Worm (Caenorhabditis elegans) whole organism, late embryonic: ENCODE measurements around the gene F56D2.3.

Source experiments
- C08G9.2 ChIP-seq: sonication (generic microtip); optimal IDR thresholded peaks from 2 replicates; lab custom pipeline; 2016; ENCODE audit warnings: mild to moderate bottlenecking, missing genetic modification characterization, moderate library complexity, missing compliant biosample characterization
- C38D4.7 ChIP-seq: fragments of 200-800 bp; sonication (Bioruptor generic); optimal IDR thresholded peaks from 2 replicates; lab custom pipeline; 2018; ENCODE audit warnings: mild to moderate bottlenecking, missing genetic modification characterization, moderate library complexity, missing compliant biosample characterization
- T23F11.4 ChIP-seq: fragments of 200-800 bp; sonication (Bioruptor generic); optimal IDR thresholded peaks from 2 replicates; lab custom pipeline; 2018; ENCODE audit warnings: mild to moderate bottlenecking, missing genetic modification characterization, missing compliant biosample characterization
- ahr-1 ChIP-seq: sonication (generic microtip); optimal IDR thresholded peaks from 2 replicates; lab custom pipeline; 2016; ENCODE audit warnings: missing genetic modification characterization, missing compliant biosample characterization
- ama-1 ChIP-seq: fragments of 150-350 bp; optimal IDR thresholded peaks from 2 replicates; lab custom pipeline; 2014
- ceh-19 ChIP-seq: fragments of 200-800 bp; sonication (Bioruptor generic); optimal IDR thresholded peaks from 2 replicates; lab custom pipeline; 2018; ENCODE audit warnings: mild to moderate bottlenecking, missing genetic modification characterization, missing compliant biosample characterization
- ceh-22 ChIP-seq: sonication (generic microtip); optimal IDR thresholded peaks from 2 replicates; lab custom pipeline; 2017; ENCODE audit warnings: missing biosample characterization, missing genetic modification characterization
- ceh-34 ChIP-seq: sonication (generic microtip); optimal IDR thresholded peaks from 2 replicates; lab custom pipeline; 2016; ENCODE audit warnings: mild to moderate bottlenecking, missing genetic modification characterization, missing compliant biosample characterization
- ceh-45 ChIP-seq: fragments of 200-800 bp; sonication (Bioruptor generic); IDR thresholded peaks from 2 replicates; pipeline ENCODE4 v1.3.6; 2022; ENCODE audit warnings: missing genetic modification reagents, missing genetic modification characterization, missing compliant biosample characterization
- ceh-48 ChIP-seq: sonication (generic microtip); optimal IDR thresholded peaks from 2 replicates; lab custom pipeline; 2016; ENCODE audit warnings: missing genetic modification characterization, inconsistent platforms, missing compliant biosample characterization
- ceh-9 ChIP-seq: sonication (generic microtip); optimal IDR thresholded peaks from 2 replicates; lab custom pipeline; 2016; ENCODE audit warnings: mild to moderate bottlenecking, missing genetic modification characterization, inconsistent platforms, missing compliant biosample characterization
- elt-2 ChIP-seq: sonication (generic microtip); optimal IDR thresholded peaks from 2 replicates; lab custom pipeline; 2016; ENCODE audit warnings: missing genetic modification reagents, missing genetic modification characterization, missing compliant biosample characterization
- ets-4 ChIP-seq: sonication (generic microtip); optimal IDR thresholded peaks from 2 replicates; lab custom pipeline; 2016; ENCODE audit warnings: missing genetic modification characterization, missing compliant biosample characterization
- eyg-1 ChIP-seq: sonication (generic microtip); optimal IDR thresholded peaks from 2 replicates; lab custom pipeline; 2016; ENCODE audit warnings: missing genotype, missing genetic modification characterization, missing compliant biosample characterization
- fkh-10 ChIP-seq: fragments of 150-350 bp; optimal IDR thresholded peaks from 2 replicates; lab custom pipeline; 2014; ENCODE audit warnings: missing biosample characterization, missing genetic modification reagents, missing genetic modification characterization
- hlh-15 ChIP-seq: sonication (generic microtip); optimal IDR thresholded peaks from 2 replicates; lab custom pipeline; 2016; ENCODE audit warnings: missing genetic modification characterization, missing compliant biosample characterization
- hlh-30 ChIP-seq: sonication (generic microtip); optimal IDR thresholded peaks from 2 replicates; lab custom pipeline; 2017; ENCODE audit warnings: antibody characterized with exemption, missing genetic modification characterization, missing compliant biosample characterization; ENCODE audit not compliant: insufficient read depth
- hlh-6 ChIP-seq: sonication (generic microtip); optimal IDR thresholded peaks from 2 replicates; lab custom pipeline; 2016; ENCODE audit warnings: missing genotype, missing genetic modification characterization, missing compliant biosample characterization
- madf-2 ChIP-seq: sonication (generic microtip); optimal IDR thresholded peaks from 2 replicates; lab custom pipeline; 2017; ENCODE audit warnings: missing genetic modification characterization, missing compliant biosample characterization
- nfya-1 ChIP-seq: sonication (generic microtip); optimal IDR thresholded peaks from 2 replicates; lab custom pipeline; 2017; ENCODE audit warnings: missing genetic modification characterization, mild to moderate bottlenecking, missing compliant biosample characterization, antibody characterized with exemption, moderate library complexity
- npax-4 ChIP-seq: sonication (generic microtip); optimal IDR thresholded peaks from 2 replicates; lab custom pipeline; 2016; ENCODE audit warnings: missing genetic modification characterization, missing compliant biosample characterization
- odd-2 ChIP-seq: sonication (generic microtip); optimal IDR thresholded peaks from 2 replicates; lab custom pipeline; 2017; ENCODE audit warnings: antibody characterized with exemption, mild to moderate bottlenecking, missing genetic modification characterization, missing compliant biosample characterization
- pag-3 ChIP-seq: sonication (generic microtip); optimal IDR thresholded peaks from 2 replicates; lab custom pipeline; 2016; ENCODE audit warnings: missing compliant biosample characterization, missing genetic modification characterization, borderline replicate concordance
- pat-9 ChIP-seq: fragments of 200-800 bp; sonication (Bioruptor generic); optimal IDR thresholded peaks from 2 replicates; lab custom pipeline; 2018; ENCODE audit warnings: mild to moderate bottlenecking, missing genetic modification characterization, moderate library complexity, missing compliant biosample characterization
- pax-1 ChIP-seq: fragments of 150-350 bp; optimal IDR thresholded peaks from 2 replicates; lab custom pipeline; 2014; ENCODE audit warnings: missing biosample characterization, missing genetic modification characterization
- rnt-1 ChIP-seq: sonication (generic microtip); optimal IDR thresholded peaks from 2 replicates; lab custom pipeline; 2016; ENCODE audit warnings: missing genetic modification characterization, missing compliant biosample characterization
- sdc-2 ChIP-seq: sonication (generic microtip); optimal IDR thresholded peaks from 2 replicates; lab custom pipeline; 2016; ENCODE audit warnings: missing genotype, missing genetic modification characterization, missing compliant biosample characterization
- sox-2 ChIP-seq: fragments of 200-800 bp; sonication (Bioruptor generic); IDR thresholded peaks from 2 replicates; pipeline ENCODE4 v1.3.6; 2022; ENCODE audit warnings: missing genetic modification reagents, missing genetic modification characterization, missing compliant biosample characterization
- ttx-3 ChIP-seq: sonication (generic microtip); optimal IDR thresholded peaks from 2 replicates; lab custom pipeline; 2016; ENCODE audit warnings: missing genetic modification reagents, missing genetic modification characterization, missing compliant biosample characterization
- unc-3 ChIP-seq, 2 experiments: fragments of 200-800 bp in 1 of 2; sonication (Bioruptor generic) in 1 of 2; sonication (generic microtip) in 1 of 2; conservative IDR thresholded peaks in 1 of 2; optimal IDR thresholded peaks in 1 of 2; 2 replicates each; pipeline versions ENCODE4 v1.3.6 to Lab custom; 2016 to 2022; ENCODE audit warnings: missing compliant biosample characterization in 2 of 2, missing genetic modification characterization in 2 of 2, missing genetic modification reagents in 1 of 2
- unc-55 ChIP-seq: sonication (generic microtip); optimal IDR thresholded peaks from 2 replicates; lab custom pipeline; 2017; ENCODE audit warnings: missing biosample characterization, missing genetic modification reagents, missing genetic modification characterization
- unc-86 ChIP-seq: sonication (generic microtip); optimal IDR thresholded peaks from 2 replicates; lab custom pipeline; 2016; ENCODE audit warnings: missing genetic modification characterization, missing compliant biosample characterization
- ztf-16 ChIP-seq: sonication (generic microtip); optimal IDR thresholded peaks from 2 replicates; lab custom pipeline; 2017; ENCODE audit warnings: missing genetic modification characterization, missing compliant biosample characterization

F56D2.3 gene

DNA sequence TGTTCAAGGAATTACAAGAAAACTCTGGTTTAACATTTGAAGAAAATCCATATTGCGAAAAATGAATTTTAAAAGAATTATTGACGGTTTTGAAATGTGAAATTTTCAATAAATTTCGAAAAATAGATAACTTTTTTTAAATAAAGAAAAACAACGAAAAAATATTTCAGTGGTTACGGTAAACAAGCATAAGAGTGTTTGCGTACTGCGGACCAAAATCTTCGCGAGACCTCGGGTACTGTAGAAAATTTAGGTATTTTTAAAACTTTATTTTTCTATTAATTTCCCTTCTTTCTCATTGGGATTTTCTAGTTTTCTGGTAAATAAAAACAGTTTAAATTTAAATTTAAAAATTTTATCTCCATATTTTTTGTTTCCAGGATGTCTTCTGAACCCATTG lies 19.3 kb downstream of the F56D2.3 start, which contains the start of gene xnd-1:
xnd-1 (plus strand) TSS at position 381 of the 400 bp plus-strand sequence.
- TF ChIP-seq sox-2 (GFP tag; lab: Robert Waterston, UW) (no peak), pat-9 (no peak), hlh-15 (no peak), ceh-34 (tag; lab: Kevin White, UChicago) (no peak), eyg-1 (no peak)

DNA sequence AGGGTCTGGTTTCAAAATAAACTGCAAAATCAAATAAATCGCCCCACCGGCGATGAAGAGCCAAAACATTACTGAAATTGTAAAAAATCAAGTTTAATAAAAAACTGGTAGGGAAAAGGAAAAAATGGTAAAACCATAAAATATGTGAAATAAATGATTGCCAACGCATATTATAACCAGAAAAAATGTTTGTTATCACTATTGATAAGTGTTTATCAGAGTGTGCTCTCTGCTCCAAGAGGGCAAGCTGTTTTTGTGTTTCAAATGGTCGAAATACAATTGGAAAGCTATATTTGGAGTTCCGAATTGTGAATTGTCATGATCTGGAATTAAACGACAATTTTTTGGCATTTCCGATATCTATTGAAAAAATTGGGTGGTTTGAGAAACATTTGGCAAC lies 25.5 kb downstream of the F56D2.3 start, which contains the start of gene C05D2.8:
C05D2.8 (minus strand) TSS at position 71 of the 400 bp plus-strand sequence.
- TF ChIP-seq elt-2 (tag; lab: Kevin White, UChicago) (peak; percentile 44), ets-4 (tag; lab: Kevin White, UChicago) (no peak)

DNA sequence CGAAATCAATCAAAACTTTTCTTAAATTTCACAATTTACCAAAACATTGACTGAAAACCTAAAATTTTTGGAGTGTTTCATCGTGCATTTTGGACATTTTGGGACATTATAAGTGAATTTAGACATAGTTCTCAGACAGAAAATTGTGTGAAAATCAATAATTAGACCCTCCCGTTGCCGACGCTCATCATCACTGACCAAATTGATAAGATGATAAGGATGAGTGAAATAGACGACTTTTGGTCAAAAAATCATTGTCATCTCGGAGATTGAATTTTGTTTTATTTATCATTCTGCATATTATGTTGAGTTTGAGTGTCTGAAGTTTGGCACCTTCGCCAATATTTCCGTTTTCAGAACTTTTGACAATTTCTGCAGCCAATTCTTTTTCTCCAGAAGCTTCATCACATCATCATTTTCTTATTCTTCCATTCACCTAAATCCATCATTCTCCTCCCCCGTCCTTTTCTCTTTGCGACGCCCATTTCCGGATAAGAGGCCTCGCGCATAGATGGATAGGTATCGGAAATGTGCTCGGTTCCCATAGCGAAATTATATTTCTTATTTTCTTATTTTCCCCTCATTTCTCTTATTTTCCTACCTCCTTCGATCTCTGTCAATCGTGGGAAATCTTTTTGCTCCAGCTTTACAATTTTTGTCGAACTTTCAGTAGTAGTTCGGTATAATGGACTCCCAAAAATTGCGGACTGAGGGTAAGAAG lies 27.0 kb downstream of the F56D2.3 start, which contains the start of gene bas-1:
bas-1 (plus strand) TSS at position 671 of the 721 bp plus-strand sequence.
- TF ChIP-seq fkh-10 (no peak), sdc-2 (tag; lab: Kevin White, UChicago) (no peak), ceh-45 (GFP tag; lab: Robert Waterston, UW) (no peak), ttx-3 (tag; lab: Kevin White, UChicago) (no peak), pax-1 (tag; lab: Kevin White, UChicago) (no peak), ztf-16 (tag; lab: Kevin White, UChicago) (no peak), npax-4 (tag; lab: Kevin White, UChicago) (no peak), unc-55 (GFP tag; lab: Kevin White, UChicago) (no peak), hlh-6 (tag; lab: Kevin White, UChicago) (no peak), ceh-48 (tag; lab: Kevin White, UChicago) (no peak), unc-3 (GFP tag; conservative IDR thresholded peaks at IDR 0.05; lab: Robert Waterston, UW) (no peak), unc-3 (tag; optimal IDR thresholded peaks at IDR 0.05; lab: Kevin White, UChicago) (no peak), ceh-9 (tag; lab: Kevin White, UChicago) (no peak), hlh-30 (no peak), odd-2 (no peak), ceh-22 (tag; lab: Kevin White, UChicago) (no peak)
- TF ChIP-seq, all 69 proteins: peak for 0

DNA sequence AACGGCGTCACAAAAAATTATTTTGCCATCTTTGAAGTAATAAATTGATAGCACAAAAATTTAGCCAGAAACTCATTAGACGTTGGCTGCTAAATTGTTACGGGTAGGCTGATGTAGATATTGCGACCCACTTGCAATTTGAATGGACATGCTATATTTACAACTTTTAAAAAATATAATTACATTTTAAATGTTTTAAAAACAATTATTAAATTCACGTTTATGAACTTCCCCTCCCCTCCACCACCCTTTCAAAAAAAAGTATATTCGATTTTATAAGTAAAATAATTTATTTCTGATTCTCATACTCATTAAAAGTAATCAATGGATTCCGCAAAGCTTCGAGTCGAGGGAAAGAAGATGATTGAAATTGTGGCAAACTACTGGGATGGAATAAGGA lies 29.9 kb downstream of the F56D2.3 start, which contains the start of gene basl-1:
basl-1 (plus strand) TSS at position 301 of the 400 bp plus-strand sequence.
- no peak for TF ChIP-seq ceh-34 (tag; lab: Kevin White, UChicago)
- TF ChIP-seq C08G9.2 (tag; lab: Kevin White, UChicago): no peak
- TF ChIP-seq ztf-16 (tag; lab: Kevin White, UChicago): no peak
- TF ChIP-seq ama-1 (lab: Kevin White, UChicago): no peak
- TF ChIP-seq ceh-19 (GFP tag; lab: Kevin White, UChicago): no peak
- TF ChIP-seq ceh-9 (tag; lab: Kevin White, UChicago): no peak
- TF ChIP-seq odd-2: no peak
- no peak for TF ChIP-seq ahr-1
- TF ChIP-seq unc-86: no peak
- no peak for TF ChIP-seq npax-4 (tag; lab: Kevin White, UChicago)
- TF ChIP-seq T23F11.4: no peak
- no peak for TF ChIP-seq elt-2 (tag; lab: Kevin White, UChicago)
- no peak for TF ChIP-seq madf-2 (tag; lab: Kevin White, UChicago)
- no peak for TF ChIP-seq C38D4.7 (GFP tag; lab: Kevin White, UChicago)
- TF ChIP-seq unc-55 (GFP tag; lab: Kevin White, UChicago): no peak
- TF ChIP-seq rnt-1: no peak

DNA sequence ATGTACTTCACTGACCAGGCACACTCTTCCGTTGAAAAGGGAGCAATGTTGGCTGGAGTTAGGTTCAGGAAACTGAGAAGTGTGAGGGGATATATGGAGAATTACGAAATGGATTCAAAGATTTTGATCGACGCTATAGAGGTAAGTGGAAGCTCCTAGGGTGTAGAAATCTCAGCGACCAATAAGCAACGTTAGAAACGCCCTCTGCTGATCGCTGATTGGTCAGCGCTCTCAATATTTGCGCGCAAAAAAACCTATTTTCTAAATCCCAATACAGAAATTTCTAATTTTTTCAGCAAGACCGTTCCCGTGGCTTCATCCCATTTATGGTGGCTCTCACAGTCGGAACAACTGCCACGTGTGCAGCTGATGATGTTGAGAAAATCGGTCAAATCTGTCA lies 30.9 kb downstream of the F56D2.3 start:
- no peak for TF ChIP-seq pag-3 (tag; lab: Kevin White, UChicago)
- no peak for TF ChIP-seq ama-1 (lab: Kevin White, UChicago)
- peak; percentile 56 for TF ChIP-seq nfya-1 (tag; lab: Kevin White, UChicago)
